Fruit fly (Drosophila melanogaster) whole organism, wandering third instar larva: ENCODE measurements around the gene Sema1a.
A peak's percentile ranks its signal among the peaks of the same experiment; 100 is the strongest.

Experiments used
- Abd-B ChIP-seq: fragments of >200 bp; optimal IDR thresholded peaks from 2 replicates; lab custom pipeline; 2017; ENCODE audit warnings: missing biosample characterization, missing genetic modification characterization
- CG32264 ChIP-seq: fragments of 200-800 bp; sonication (Bioruptor generic); optimal IDR thresholded peaks from 2 replicates; lab custom pipeline; 2016; ENCODE audit warnings: missing biosample characterization, missing genetic modification characterization
- CrebA ChIP-seq: fragments of 200-800 bp; sonication (Bioruptor generic); optimal IDR thresholded peaks from 2 replicates; lab custom pipeline; 2016; ENCODE audit warnings: missing biosample characterization, mild to moderate bottlenecking, missing genetic modification characterization, borderline replicate concordance
- Dfd ChIP-seq: fragments of >200 bp; optimal IDR thresholded peaks from 2 replicates; lab custom pipeline; 2017; ENCODE audit warnings: missing biosample characterization, missing genetic modification characterization
- Dif ChIP-seq: fragments of 200-275, 200-300 bp; sonication (Bioruptor generic); optimal IDR thresholded peaks from 2 replicates; lab custom pipeline; 2018; ENCODE audit warnings: missing biosample characterization, missing genetic modification characterization; ENCODE audit not compliant: partially characterized antibody
- GATAd ChIP-seq: sonication (Bioruptor generic); optimal IDR thresholded peaks from 2 replicates; lab custom pipeline; 2016; ENCODE audit warnings: missing biosample characterization, missing genetic modification characterization
- HLH106 ChIP-seq: fragments of 200-800 bp; optimal IDR thresholded peaks from 3 replicates; lab custom pipeline; 2019; ENCODE audit warnings: missing biosample characterization, mild to moderate bottlenecking, missing genetic modification characterization, moderate library complexity
- Hnf4 ChIP-seq: fragments of 200-800 bp; sonication (Bioruptor generic); optimal IDR thresholded peaks from 2 replicates; lab custom pipeline; 2016; ENCODE audit warnings: missing biosample characterization, mild to moderate bottlenecking, missing genetic modification characterization
- Hr78 ChIP-seq: fragments of >200 bp; optimal IDR thresholded peaks from 2 replicates; lab custom pipeline; 2017; ENCODE audit warnings: missing biosample characterization, missing genetic modification characterization
- Hr83 ChIP-seq: fragments of 200-300 bp; sonication (Bioruptor generic); optimal IDR thresholded peaks from 2 replicates; lab custom pipeline; 2016; ENCODE audit warnings: missing biosample characterization, mild to moderate bottlenecking, missing genetic modification characterization, moderate library complexity; ENCODE audit not compliant: poor library complexity, severe bottlenecking
- Jra ChIP-seq: sonication (Bioruptor generic); optimal IDR thresholded peaks from 2 replicates; lab custom pipeline; 2016; ENCODE audit warnings: missing biosample characterization, missing genetic modification characterization
- Mio ChIP-seq: sonication (Bioruptor generic); optimal IDR thresholded peaks from 2 replicates; lab custom pipeline; 2016; ENCODE audit warnings: missing biosample characterization, missing genetic modification characterization
- Myc ChIP-seq: fragments of >200 bp; optimal IDR thresholded peaks from 2 replicates; lab custom pipeline; 2017
- N ChIP-seq: fragments of >200 bp; optimal IDR thresholded peaks from 2 replicates; lab custom pipeline; 2018; ENCODE audit warnings: missing biosample characterization, missing external identifiers, missing genetic modification characterization
- OdsH ChIP-seq: fragments of 200-800 bp; sonication (Bioruptor generic); optimal IDR thresholded peaks from 2 replicates; lab custom pipeline; 2016; ENCODE audit warnings: missing biosample characterization, mild to moderate bottlenecking, missing genetic modification characterization
- Sp1 ChIP-seq: fragments of 200-800 bp; sonication (Bioruptor generic); optimal IDR thresholded peaks from 3 replicates; lab custom pipeline; 2019; ENCODE audit warnings: missing biosample characterization, mild to moderate bottlenecking, missing genetic modification characterization, moderate library complexity
- Vsx2 ChIP-seq: fragments of 200-300, 225-300 bp; sonication (Bioruptor generic); optimal IDR thresholded peaks from 2 replicates; lab custom pipeline; 2018; ENCODE audit warnings: missing biosample characterization, missing genetic modification characterization; ENCODE audit not compliant: partially characterized antibody
- br ChIP-seq: fragments of 200-800 bp; sonication (Bioruptor generic); optimal IDR thresholded peaks from 2 replicates; lab custom pipeline; 2016; ENCODE audit warnings: missing biosample characterization, missing genetic modification characterization
- brk ChIP-seq: fragments of 200-800 bp; sonication (Bioruptor generic); optimal IDR thresholded peaks from 2 replicates; lab custom pipeline; 2016; ENCODE audit warnings: missing biosample characterization, mild to moderate bottlenecking, missing genetic modification characterization
- dl ChIP-seq, 2 experiments: fragments of 175-275, 200-275 bp in 1 of 2; fragments of 200-275 bp in 1 of 2; sonication (Bioruptor generic); optimal IDR thresholded peaks; lab custom pipeline; 2018; ENCODE audit warnings: mild to moderate bottlenecking in 2 of 2, missing biosample characterization in 2 of 2, missing genetic modification characterization in 2 of 2, moderate library complexity in 2 of 2; ENCODE audit not compliant: partially characterized antibody in 2 of 2, insufficient read depth in 1 of 2
- dmrt93B ChIP-seq: fragments of 200-800 bp; sonication (Bioruptor generic); optimal IDR thresholded peaks from 2 replicates; lab custom pipeline; 2018; ENCODE audit warnings: missing biosample characterization, mild to moderate bottlenecking, missing genetic modification characterization
- dsf ChIP-seq: sonication (Bioruptor generic); optimal IDR thresholded peaks from 2 replicates; lab custom pipeline; 2016; ENCODE audit warnings: missing biosample characterization, missing genetic modification characterization, borderline replicate concordance
- ey ChIP-seq: fragments of 200-800 bp; sonication (Bioruptor generic); optimal IDR thresholded peaks from 2 replicates; lab custom pipeline; 2016; ENCODE audit warnings: missing biosample characterization, missing genetic modification characterization
- foxo ChIP-seq, 2 experiments: fragments of 200-800 bp; sonication (Bioruptor generic); optimal IDR thresholded peaks; 2 replicates in 1 of 2; 3 replicates in 1 of 2; lab custom pipeline; 2016 to 2017; ENCODE audit warnings: missing biosample characterization in 2 of 2, missing genetic modification characterization in 2 of 2
- fru ChIP-seq: fragments of 200-800 bp; sonication (Bioruptor generic); optimal IDR thresholded peaks from 3 replicates; lab custom pipeline; 2016; ENCODE audit warnings: missing biosample characterization, mild to moderate bottlenecking, missing genetic modification characterization
- h ChIP-seq: fragments of 200-800 bp; sonication (Bioruptor generic); optimal IDR thresholded peaks from 3 replicates; lab custom pipeline; 2016; ENCODE audit warnings: missing biosample characterization, mild to moderate bottlenecking, missing genetic modification characterization
- jim ChIP-seq: fragments of 175-275, 200-325 bp; sonication (Bioruptor generic); optimal IDR thresholded peaks from 2 replicates; lab custom pipeline; 2016; ENCODE audit warnings: missing biosample characterization, mild to moderate bottlenecking, missing genetic modification characterization
- lola ChIP-seq: fragments of >200 bp; optimal IDR thresholded peaks from 2 replicates; lab custom pipeline; 2017; ENCODE audit warnings: missing biosample characterization, missing genetic modification characterization
- psq ChIP-seq: fragments of 200-800 bp; sonication (Bioruptor generic); optimal IDR thresholded peaks from 3 replicates; lab custom pipeline; 2017; ENCODE audit warnings: missing biosample characterization, mild to moderate bottlenecking, missing genetic modification characterization, moderate library complexity
- rgr ChIP-seq: fragments of 200-800 bp; sonication (Bioruptor generic); optimal IDR thresholded peaks from 3 replicates; lab custom pipeline; 2016; ENCODE audit warnings: missing biosample characterization, mild to moderate bottlenecking, missing genetic modification characterization
- sage ChIP-seq: fragments of 200-800 bp; sonication (Bioruptor generic); optimal IDR thresholded peaks from 2 replicates; lab custom pipeline; 2016; ENCODE audit warnings: missing biosample characterization, mild to moderate bottlenecking, missing genetic modification characterization
- sv ChIP-seq: fragments of 200-800 bp; sonication (Bioruptor generic); optimal IDR thresholded peaks from 3 replicates; lab custom pipeline; 2016; ENCODE audit warnings: missing biosample characterization, missing genetic modification characterization
- tai ChIP-seq: sonication (Bioruptor generic); optimal IDR thresholded peaks from 2 replicates; lab custom pipeline; 2016; ENCODE audit warnings: missing biosample characterization, missing genetic modification characterization
- usp ChIP-seq: fragments of >200 bp; optimal IDR thresholded peaks from 2 replicates; lab custom pipeline; 2017; ENCODE audit warnings: missing biosample characterization, missing genetic modification characterization
- woc ChIP-seq: sonication (Bioruptor generic); optimal IDR thresholded peaks from 2 replicates; lab custom pipeline; 2016; ENCODE audit warnings: missing biosample characterization, mild to moderate bottlenecking, missing genetic modification characterization

Gene Sema1a

dm6 chr2L:8517256-8517694 is 24.7 kb upstream of the Sema1a start, which contains the start of the genes mRpL51 and Uba4:
mRpL51 (minus strand) TSS chr2L:8517380.
Uba4 (plus strand) TSS chr2L:8517411.
- TF ChIP-seq Jra (GFP tag; lab: Kevin White, UChicago) (peak; percentile 72), dmrt93B (GFP tag; lab: Kevin White, UChicago) (no peak), OdsH (peak; percentile 64), foxo (GFP tag; optimal IDR thresholded peaks at IDR 0.05; lab: Kevin White, UChicago) (peak; percentile 43 to 53), Hr83 (GFP tag; lab: Kevin White, UChicago) (peak; percentile 42), dsf (GFP tag; lab: Kevin White, UChicago) (peak; percentile 12), CG32264 (GFP tag; lab: Kevin White, UChicago) (peak; percentile 52), dl (GFP tag; optimal IDR thresholded peaks at IDR 0.05; lab: Kevin White, UChicago; ENCODE audit: insufficient read depth in 1 of 2, partially characterized antibody in 2 of 2) (no peak), psq (GFP tag; lab: Kevin White, UChicago) (peak; percentile 46), br (GFP tag; lab: Kevin White, UChicago) (peak; percentile 56), sv (peak; percentile 38), Mio (no peak), rgr (GFP tag; lab: Kevin White, UChicago) (peak; percentile 75), h (peak; percentile 79), ey (GFP tag; lab: Kevin White, UChicago) (peak; percentile 53), usp (GFP tag; lab: Kevin White, UChicago) (no peak), Sp1 (GFP tag; lab: Kevin White, UChicago) (peak; percentile 46), HLH106 (tag; lab: Kevin White, UChicago) (peak; percentile 36), Myc (lab: Kevin White, UChicago) (no peak), tai (GFP tag; lab: Kevin White, UChicago) (no peak), brk (GFP tag; lab: Kevin White, UChicago) (no peak), Abd-B (GFP tag; lab: Kevin White, UChicago) (no peak), Hnf4 (GFP tag; lab: Kevin White, UChicago) (peak; percentile 81), Vsx2 (peak; percentile 98)

- TF ChIP-seq CG32264 (GFP tag; lab: Kevin White, UChicago) (no peak), Myc (lab: Kevin White, UChicago) (no peak), N (GFP tag; lab: Kevin White, UChicago) (no peak), brk (GFP tag; lab: Kevin White, UChicago) (no peak), Dif (GFP tag; lab: Kevin White, UChicago) (no peak), Jra (GFP tag; lab: Kevin White, UChicago) (no peak), CrebA (no peak), lola (no peak), rgr (GFP tag; lab: Kevin White, UChicago) (no peak), Abd-B (GFP tag; lab: Kevin White, UChicago) (no peak), Hr78 (GFP tag; lab: Kevin White, UChicago) (no peak), dmrt93B (GFP tag; lab: Kevin White, UChicago) (no peak), ey (GFP tag; lab: Kevin White, UChicago) (no peak)
- TF ChIP-seq, all 38 proteins: peak for 0
Observed at dm6 chr2L:8519390-8519789, 22.6 kb upstream of the Sema1a start, which contains the start of gene Sgp. Sgp (plus strand) TSS chr2L:8519690.

- TF ChIP-seq fru (GFP tag; lab: Kevin White, UChicago): no peak
- TF ChIP-seq CG32264 (GFP tag; lab: Kevin White, UChicago): no peak
- no peak for TF ChIP-seq psq (GFP tag; lab: Kevin White, UChicago)
- TF ChIP-seq br (GFP tag; lab: Kevin White, UChicago): no peak
- TF ChIP-seq Dif (GFP tag; lab: Kevin White, UChicago): peak; percentile 51
- TF ChIP-seq usp (GFP tag; lab: Kevin White, UChicago): no peak
- TF ChIP-seq HLH106 (tag; lab: Kevin White, UChicago): no peak
- TF ChIP-seq h: peak; percentile 14
- no peak for TF ChIP-seq GATAd (GFP tag; lab: Kevin White, UChicago)
Observed at dm6 chr2L:8521724-8522309, 20.1 kb upstream of the Sema1a start, which contains the start of gene Acer. Acer (plus strand) TSS chr2L:8521933.

DNA sequence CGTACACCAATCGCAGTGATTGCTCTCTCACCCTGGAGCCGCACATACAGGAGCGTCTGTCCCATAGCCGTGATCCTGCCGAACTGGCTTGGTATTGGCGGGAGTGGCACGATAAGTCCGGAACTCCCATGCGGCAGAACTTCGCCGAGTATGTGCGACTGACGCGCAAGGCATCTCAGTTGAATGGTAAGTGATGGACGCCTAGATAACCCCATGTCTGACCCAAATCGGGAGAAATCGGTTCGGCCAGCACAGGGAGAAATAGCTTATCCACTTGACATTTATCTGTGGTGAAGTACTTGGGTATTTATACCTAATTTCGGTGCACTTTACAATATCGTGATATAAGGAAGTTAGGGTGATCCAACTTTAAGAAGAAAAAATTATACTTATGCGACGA is 19.2 kb upstream of the Sema1a start:
- TF ChIP-seq Dif (GFP tag; lab: Kevin White, UChicago) (no peak), Dfd (GFP tag; lab: Kevin White, UChicago) (no peak), dl (GFP tag; optimal IDR thresholded peaks at IDR 0.05; lab: Kevin White, UChicago; ENCODE audit: insufficient read depth in 1 of 2, partially characterized antibody in 2 of 2) (no peak), GATAd (GFP tag; lab: Kevin White, UChicago) (no peak), psq (GFP tag; lab: Kevin White, UChicago) (no peak), sage (no peak), jim (GFP tag; lab: Kevin White, UChicago) (no peak), Myc (lab: Kevin White, UChicago) (no peak), Hnf4 (GFP tag; lab: Kevin White, UChicago) (no peak), woc (GFP tag; lab: Kevin White, UChicago) (no peak), HLH106 (tag; lab: Kevin White, UChicago) (no peak), N (GFP tag; lab: Kevin White, UChicago) (no peak), lola (no peak), dsf (GFP tag; lab: Kevin White, UChicago) (no peak), fru (GFP tag; lab: Kevin White, UChicago) (no peak), Jra (GFP tag; lab: Kevin White, UChicago) (no peak), CrebA (no peak), Sp1 (GFP tag; lab: Kevin White, UChicago) (no peak)
- TF ChIP-seq, all 38 proteins: peak for 0
